Worm (Caenorhabditis elegans) whole organism, L4/young adult: Measurements from ENCODE around the gene R07B7.9.

Experiments used
- W03F9.2 ChIP-seq: fragments of 150-350 bp; optimal IDR thresholded peaks from 2 replicates; lab custom pipeline; 2014; ENCODE audit warnings: missing biosample characterization, missing genetic modification characterization
- him-1 ChIP-seq: sonication (generic microtip); optimal IDR thresholded peaks from 2 replicates; lab custom pipeline; 2016; ENCODE audit warnings: missing genotype, missing genetic modification reagents, missing genetic modification characterization, missing compliant biosample characterization

ce11 chrV:12047735-12048134 is 32.4 kb downstream of the R07B7.9 start:
- no peak for TF ChIP-seq him-1 (tag; lab: Kevin White, UChicago)
- no peak for TF ChIP-seq W03F9.2 (tag; lab: Kevin White, UChicago)
